Fruit fly (Drosophila melanogaster): ENCODE results near the gene eIF3g1.

The eIF3g1 gene

DNA sequence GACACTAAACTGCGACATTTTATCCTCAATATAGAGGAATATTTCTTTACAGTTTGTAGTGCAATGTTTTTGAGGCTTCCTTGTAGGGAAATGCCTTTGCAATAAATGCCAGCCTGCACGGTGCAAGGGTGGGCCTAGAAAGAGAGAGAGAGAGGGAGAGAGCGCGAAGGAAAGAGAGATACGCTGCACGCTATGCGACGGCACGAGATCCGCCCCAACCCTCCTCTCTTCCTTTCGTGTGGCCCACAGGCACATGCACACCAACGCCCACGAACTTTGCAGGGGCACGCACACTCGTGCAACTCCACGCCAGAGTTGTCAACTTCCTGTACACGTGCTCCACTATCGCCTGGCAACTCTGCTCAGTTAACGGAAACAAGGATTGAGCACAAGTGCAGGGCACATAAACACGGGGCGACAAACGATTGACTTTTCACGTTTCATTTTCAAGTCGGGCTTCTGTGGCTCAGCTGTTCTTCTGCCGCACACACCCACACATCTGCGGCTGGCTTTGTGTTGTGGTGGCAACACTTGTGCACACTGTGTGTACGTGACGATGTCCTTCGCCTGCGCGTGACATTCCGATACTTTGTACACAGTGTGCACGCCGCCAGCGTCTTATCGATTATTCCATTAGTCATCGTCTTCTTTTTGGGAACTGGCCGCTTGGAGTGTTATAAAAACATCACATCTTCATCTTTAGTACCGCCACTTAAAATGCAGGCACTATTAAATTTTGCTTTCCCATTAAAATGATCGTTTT is 26.0 kb upstream of the eIF3g1 start:
- TF ChIP-seq peb (GFP tag; IDR thresholded peaks at IDR 0.05) (no peak), CG2129 (GFP tag; IDR thresholded peaks at IDR 0.05; ENCODE audit: partially characterized antibody) (no peak), CG13287 (GFP tag; IDR thresholded peaks at IDR 0.05; ENCODE audit: partially characterized antibody) (peak; percentile 28; the same call in 1 of the 2 replicates), tio (GFP tag; optimal IDR thresholded peaks at IDR 0.05) (no peak), BEAF-32 (GFP tag; optimal IDR thresholded peaks at IDR 0.05) (peak; percentile 61), nom (GFP tag; optimal IDR thresholded peaks at IDR 0.05) (no peak), cato (GFP tag; optimal IDR thresholded peaks at IDR 0.05; ENCODE audit: borderline replicate concordance) (no peak), NfI (GFP tag; optimal IDR thresholded peaks at IDR 0.05) (no peak), Awh (GFP tag; IDR thresholded peaks at IDR 0.05) (no peak), Sox100B (GFP tag; optimal IDR thresholded peaks at IDR 0.05) (no peak), Ptx1 (GFP tag; IDR thresholded peaks at IDR 0.05) (0 out of 2 replicates have a peak, but pooled peaks have one; percentile 10), dimm (GFP tag; IDR thresholded peaks at IDR 0.05) (no peak), zfh2 (GFP tag; optimal IDR thresholded peaks at IDR 0.05) (no peak), Dbx (GFP tag; IDR thresholded peaks at IDR 0.05) (no peak), CG16779 (GFP tag; IDR thresholded peaks at IDR 0.05) (no peak), CG7928 (GFP tag; optimal IDR thresholded peaks at IDR 0.05) (no peak), CG12659 (GFP tag; optimal IDR thresholded peaks at IDR 0.05) (no peak), CG6791 (GFP tag; IDR thresholded peaks at IDR 0.05; ENCODE audit: partially characterized antibody) (0 out of 3 replicates have a peak, but pooled peaks have one; percentile 46), CG1832 (GFP tag; optimal IDR thresholded peaks at IDR 0.05) (peak; percentile 55), crc (GFP tag; optimal IDR thresholded peaks at IDR 0.05) (no peak), seq (GFP tag; IDR thresholded peaks at IDR 0.05) (peak; percentile 18; the same call in 1 of the 2 replicates), ara (GFP tag; IDR thresholded peaks at IDR 0.05) (no peak), slp2 (GFP tag; optimal IDR thresholded peaks at IDR 0.05) (no peak), CG31388 (GFP tag; optimal IDR thresholded peaks at IDR 0.05) (no peak), ab (GFP tag; optimal IDR thresholded peaks at IDR 0.05) (no peak), crol (GFP tag; IDR thresholded peaks at IDR 0.05) (peak; percentile 69), eyg (GFP tag; optimal IDR thresholded peaks at IDR 0.05) (no peak), CG34224 (GFP tag; IDR thresholded peaks at IDR 0.05; ENCODE audit: partially characterized antibody) (no peak), gcm (GFP tag; optimal IDR thresholded peaks at IDR 0.05) (no peak), zfh1 (GFP tag; IDR thresholded peaks at IDR 0.05) (no peak), CG17912 (GFP tag; optimal IDR thresholded peaks at IDR 0.05) (no peak), HLH4C (GFP tag; IDR thresholded peaks at IDR 0.05; ENCODE audit: partially characterized antibody) (no peak), CG13123 (GFP tag; optimal IDR thresholded peaks at IDR 0.05) (no peak), nerfin-1 (tag; optimal IDR thresholded peaks at IDR 0.05) (peak; percentile 51), CG4424 (GFP tag; optimal IDR thresholded peaks at IDR 0.05) (no peak), CG18619 (GFP tag; optimal IDR thresholded peaks at IDR 0.05) (no peak), dpn (GFP tag; optimal IDR thresholded peaks at IDR 0.05) (no peak), CG9876 (GFP tag; optimal IDR thresholded peaks at IDR 0.05) (no peak), CG34376 (GFP tag; optimal IDR thresholded peaks at IDR 0.05) (no peak), CG6765 (GFP tag; optimal IDR thresholded peaks at IDR 0.05) (no peak), Hr51 (GFP tag; optimal IDR thresholded peaks at IDR 0.05) (peak in 1 of 2 experiments; percentile 6), Max (GFP tag; optimal IDR thresholded peaks at IDR 0.05) (no peak), Six4 (GFP tag; optimal IDR thresholded peaks at IDR 0.05) (no peak), stwl (tag; optimal IDR thresholded peaks at IDR 0.05) (peak; percentile 39), CG8944 (GFP tag; optimal IDR thresholded peaks at IDR 0.05) (no peak), esg (GFP tag; conservative IDR thresholded peaks at IDR 0.05) (no peak), CG15073 (GFP tag; optimal IDR thresholded peaks at IDR 0.05) (no peak), CG17361 (GFP tag; IDR thresholded peaks at IDR 0.05) (no peak), CG10431 (GFP tag; optimal IDR thresholded peaks at IDR 0.05) (no peak)
